Worm (Caenorhabditis elegans): Measurements from ENCODE around the gene Y11D7A.9.

ce11 chrIV:9214823-9215222 is 41.1 kb downstream of the Y11D7A.9 start:
- no peak for TF ChIP-seq ref-1 (GFP tag; conservative IDR thresholded peaks at IDR 0.05)
- no peak for TF ChIP-seq tab-1 (GFP tag; IDR thresholded peaks at IDR 0.05)
- TF ChIP-seq T22C8.4 (GFP tag; IDR thresholded peaks at IDR 0.05): no peak
- TF ChIP-seq flt-1 (GFP tag; IDR thresholded peaks at IDR 0.05): no peak
- no peak for TF ChIP-seq med-1 (GFP tag; optimal IDR thresholded peaks at IDR 0.05; ENCODE audit: insufficient read depth)
- TF ChIP-seq ztf-23 (GFP tag; IDR thresholded peaks at IDR 0.05): no peak
- TF ChIP-seq cog-1 (tag; optimal IDR thresholded peaks at IDR 0.05): no peak
- no peak for TF ChIP-seq klf-2 (GFP tag; conservative IDR thresholded peaks at IDR 0.05)
